Fruit fly (Drosophila melanogaster): ENCODE results near the gene Rab1.

Gene Rab1

dm6 chr3R:21223453-21224057, 45.3 kb downstream of the Rab1 start, which contains the start of the genes CG3337 and Nelf-A (continued):
- TF ChIP-seq klu (GFP tag; IDR thresholded peaks at IDR 0.05), result no peak
- peak; percentile 89 for TF ChIP-seq NFAT (GFP tag; IDR thresholded peaks at IDR 0.05)
- TF ChIP-seq crol (GFP tag; IDR thresholded peaks at IDR 0.05), result no peak
- peak; percentile 55 for TF ChIP-seq maf-S (GFP tag; optimal IDR thresholded peaks at IDR 0.05)
- TF ChIP-seq Dad (GFP tag; optimal IDR thresholded peaks at IDR 0.05), result peak; percentile 73
- peak; percentile 59 for TF ChIP-seq CG12155 (GFP tag; optimal IDR thresholded peaks at IDR 0.05)
- 0 out of 3 replicates have a peak, but pooled peaks have one; percentile 32 for TF ChIP-seq ase (GFP tag; IDR thresholded peaks at IDR 0.05)
- peak; percentile 62 to 63 for TF ChIP-seq chif (GFP tag; optimal IDR thresholded peaks at IDR 0.05)
- peak; percentile 26 for TF ChIP-seq kay (GFP tag; optimal IDR thresholded peaks at IDR 0.05)
- TF ChIP-seq CG11696 (GFP tag; IDR thresholded peaks at IDR 0.05), result no peak
- peak; percentile 23; the same call in 1 of the 2 replicates for TF ChIP-seq stc (GFP tag; IDR thresholded peaks at IDR 0.05)
- peak; percentile 58 for TF ChIP-seq tx (GFP tag; optimal IDR thresholded peaks at IDR 0.05)
- no peak for TF ChIP-seq CkIIα-i1 (GFP tag; IDR thresholded peaks at IDR 0.05)
- peak; percentile 82 for TF ChIP-seq CG34224 (GFP tag; IDR thresholded peaks at IDR 0.05; ENCODE audit: partially characterized antibody)
- TF ChIP-seq CG3726 (GFP tag; IDR thresholded peaks at IDR 0.05), result no peak
- peak; percentile 71; the same call in 1 of the 2 replicates for TF ChIP-seq CG11085 (GFP tag; IDR thresholded peaks at IDR 0.05)
- TF ChIP-seq slbo (GFP tag; IDR thresholded peaks at IDR 0.05), result peak; percentile 91
- peak; percentile 48 for TF ChIP-seq CG4854 (GFP tag; optimal IDR thresholded peaks at IDR 0.05)
- peak; percentile 85 for TF ChIP-seq CG11247 (GFP tag; IDR thresholded peaks at IDR 0.05)
- no peak for TF ChIP-seq aop (GFP tag; IDR thresholded peaks at IDR 0.05)
- no peak for TF ChIP-seq Gsc (GFP tag; IDR thresholded peaks at IDR 0.05)
- TF ChIP-seq CG5245 (GFP tag; optimal IDR thresholded peaks at IDR 0.05), result peak; percentile 55
- TF ChIP-seq CG30020 (tag; optimal IDR thresholded peaks at IDR 0.05), result no peak
- TF ChIP-seq lab (GFP tag; optimal IDR thresholded peaks at IDR 0.05), result no peak
- TF ChIP-seq hth (optimal IDR thresholded peaks at IDR 0.05), result no peak
- peak; percentile 2 for TF ChIP-seq CG10979 (tag; optimal IDR thresholded peaks at IDR 0.05)
- peak; percentile 72 for TF ChIP-seq repo (GFP tag; optimal IDR thresholded peaks at IDR 0.05)
- TF ChIP-seq stwl (tag; optimal IDR thresholded peaks at IDR 0.05), result peak; percentile 87
- no peak for TF ChIP-seq CG11504 (tag; optimal IDR thresholded peaks at IDR 0.05)
- no peak for TF ChIP-seq Lpt (GFP tag; optimal IDR thresholded peaks at IDR 0.05)
- TF ChIP-seq nau (GFP tag; optimal IDR thresholded peaks at IDR 0.05), result no peak
- TF ChIP-seq CG6765 (GFP tag; optimal IDR thresholded peaks at IDR 0.05), result peak; percentile 6
- TF ChIP-seq zfh1 (GFP tag; IDR thresholded peaks at IDR 0.05), result peak; percentile 78
- TF ChIP-seq CG7987 (GFP tag; optimal IDR thresholded peaks at IDR 0.05), result peak; percentile 89
- TF ChIP-seq ranshi (GFP tag; IDR thresholded peaks at IDR 0.05), result peak; percentile 63
- TF ChIP-seq rib (GFP tag; IDR thresholded peaks at IDR 0.05), result peak; percentile 82
- no peak for TF ChIP-seq jing (GFP tag; optimal IDR thresholded peaks at IDR 0.05)
- TF ChIP-seq gcm (GFP tag; optimal IDR thresholded peaks at IDR 0.05), result peak; percentile 24
- TF ChIP-seq bab2 (GFP tag; optimal IDR thresholded peaks at IDR 0.05), result peak; percentile 66
- TF ChIP-seq bsh (GFP tag; optimal IDR thresholded peaks at IDR 0.05), result peak in 1 of 2 experiments; percentile 50
- TF ChIP-seq jumu (GFP tag; optimal IDR thresholded peaks at IDR 0.05), result peak; percentile 85
- no peak for TF ChIP-seq ap (GFP tag; IDR thresholded peaks at IDR 0.05)
- TF ChIP-seq Hr39 (optimal IDR thresholded peaks at IDR 0.05), result no peak
- TF ChIP-seq CG18764 (GFP tag; optimal IDR thresholded peaks at IDR 0.05), result peak; percentile 32
- peak; percentile 32 for TF ChIP-seq Bteb2 (GFP tag; optimal IDR thresholded peaks at IDR 0.05)
- peak; percentile 56; the same call in 1 of the 2 replicates for TF ChIP-seq cas (GFP tag; IDR thresholded peaks at IDR 0.05)
- TF ChIP-seq lmd (GFP tag; IDR thresholded peaks at IDR 0.05), result peak; percentile 72; the same call in 1 of the 2 replicates
- no peak for TF ChIP-seq sqz (GFP tag; optimal IDR thresholded peaks at IDR 0.05)
- peak; percentile 61 for TF ChIP-seq Meics (GFP tag; optimal IDR thresholded peaks at IDR 0.05)
- TF ChIP-seq Hmx (GFP tag; optimal IDR thresholded peaks at IDR 0.05), result no peak
- TF ChIP-seq Fer1 (GFP tag; optimal IDR thresholded peaks at IDR 0.05), result peak; percentile 15
- TF ChIP-seq tna (GFP tag; IDR thresholded peaks at IDR 0.05; ENCODE audit: partially characterized antibody), result peak; percentile 65

Data from whole organism, embryonic.